Fruit fly (Drosophila melanogaster) whole organism, embryonic: ENCODE measurements around the gene Send1.

ENCODE experiments used
- CG10431 ChIP-seq: fragments of 200-800 bp; sonication (Bioruptor generic); optimal IDR thresholded peaks from 3 replicates; lab custom pipeline; 2018; ENCODE audit warnings: missing biosample characterization, mild to moderate bottlenecking, missing genetic modification characterization
- CG10979 ChIP-seq: fragments of 200-800 bp; sonication (Bioruptor generic); optimal IDR thresholded peaks from 2 replicates; lab custom pipeline; 2018; ENCODE audit warnings: missing biosample characterization, mild to moderate bottlenecking, missing genetic modification characterization, moderate library complexity
- CG11085 ChIP-seq: fragments of 200-800 bp; sonication (Bioruptor generic); IDR thresholded peaks from 2 replicates; pipeline ENCODE4 v1.3.6; 2022; ENCODE audit warnings: missing biosample characterization, missing genetic modification characterization
- CG12299 ChIP-seq: fragments of 200-800 bp; sonication (Bioruptor generic); optimal IDR thresholded peaks from 2 replicates; lab custom pipeline; 2018; ENCODE audit warnings: missing biosample characterization, mild to moderate bottlenecking, missing genetic modification characterization
- CG13287 ChIP-seq: fragments of 200-800 bp; sonication (Bioruptor generic); IDR thresholded peaks from 2 replicates; pipeline ENCODE4 v1.3.6; 2022; ENCODE audit warnings: missing biosample characterization, missing genetic modification characterization; ENCODE audit not compliant: partially characterized antibody
- CG13296 ChIP-seq: fragments of 200-800 bp; sonication (Bioruptor generic); optimal IDR thresholded peaks from 3 replicates; lab custom pipeline; 2018; ENCODE audit warnings: missing biosample characterization, mild to moderate bottlenecking, missing genetic modification characterization
- CG15011 ChIP-seq: fragments of 200-800 bp; sonication (Bioruptor generic); optimal IDR thresholded peaks from 3 replicates; lab custom pipeline; 2018; ENCODE audit warnings: missing biosample characterization, mild to moderate bottlenecking, missing genetic modification characterization
- CG1647 ChIP-seq: fragments of 200-800 bp; sonication (Bioruptor generic); optimal IDR thresholded peaks from 3 replicates; lab custom pipeline; 2016; ENCODE audit warnings: missing biosample characterization, missing genetic modification characterization
- CG17802 ChIP-seq: fragments of 200-800 bp; sonication (Bioruptor generic); optimal IDR thresholded peaks from 2 replicates; lab custom pipeline; 2018; ENCODE audit warnings: missing biosample characterization, mild to moderate bottlenecking, missing genetic modification characterization, moderate library complexity
- CG30403 ChIP-seq: fragments of 200-800 bp; sonication (Bioruptor generic); optimal IDR thresholded peaks from 3 replicates; lab custom pipeline; 2016; ENCODE audit warnings: missing biosample characterization, missing genetic modification characterization
- CG33213 ChIP-seq: fragments of 200-800 bp; sonication (Bioruptor generic); optimal IDR thresholded peaks from 3 replicates; lab custom pipeline; 2016; ENCODE audit warnings: missing biosample characterization, missing genetic modification characterization
- CG34224 ChIP-seq: fragments of 200-800 bp; sonication (Bioruptor generic); IDR thresholded peaks from 3 replicates; pipeline ENCODE4 v1.3.6; 2022; ENCODE audit warnings: missing biosample characterization, missing genetic modification characterization; ENCODE audit not compliant: partially characterized antibody
- CG43689 ChIP-seq: fragments of 200-800 bp; sonication (Bioruptor generic); IDR thresholded peaks from 2 replicates; pipeline ENCODE4 v1.3.6; 2022; ENCODE audit warnings: missing biosample characterization, missing genetic modification characterization
- CG8089 ChIP-seq: fragments of 200-800 bp; sonication (Bioruptor generic); optimal IDR thresholded peaks from 3 replicates; lab custom pipeline; 2016; ENCODE audit warnings: missing biosample characterization, missing genetic modification characterization
- Dip2 ChIP-seq: fragments of 200-800 bp; sonication (Bioruptor generic); IDR thresholded peaks from 2 replicates; pipeline ENCODE4 v1.3.6; 2022; ENCODE audit warnings: missing biosample characterization, missing genetic modification characterization
- Eip74EF ChIP-seq, 2 experiments: fragments of 200-800 bp in 1 of 2; fragments of >200 bp in 1 of 2; sonication (Bioruptor generic) in 1 of 2; optimal IDR thresholded peaks; 2 replicates each; lab custom pipeline; 2017 to 2019; ENCODE audit warnings: missing biosample characterization in 2 of 2, missing genetic modification characterization in 2 of 2, mild to moderate bottlenecking in 1 of 2, moderate library complexity in 1 of 2
- Ets65A ChIP-seq: fragments of 200-800 bp; sonication (Bioruptor generic); peaks from one replicate; lab custom pipeline; 2016; ENCODE audit warnings: missing biosample characterization, missing genetic modification characterization
- Fer1 ChIP-seq: fragments of 200-800 bp; sonication (Bioruptor generic); optimal IDR thresholded peaks from 2 replicates; lab custom pipeline; 2017; ENCODE audit warnings: missing biosample characterization, mild to moderate bottlenecking, missing genetic modification characterization
- GATAe ChIP-seq: fragments of 200-800 bp; sonication (Bioruptor generic); conservative IDR thresholded peaks from 2 replicates; pipeline ENCODE4 v1.3.6; 2022; ENCODE audit warnings: missing biosample characterization, missing genetic modification characterization
- HHEX ChIP-seq: fragments of 200-800 bp; sonication (Bioruptor generic); optimal IDR thresholded peaks from 3 replicates; lab custom pipeline; 2017; ENCODE audit warnings: missing biosample characterization, mild to moderate bottlenecking, missing genetic modification characterization, missing genetic modification reagents
- Jarid2 ChIP-seq: fragments of 200-800 bp; sonication (Bioruptor generic); optimal IDR thresholded peaks from 3 replicates; lab custom pipeline; 2017; ENCODE audit warnings: mild to moderate bottlenecking, missing biosample characterization, missing genetic modification reagents, missing genetic modification characterization
- Vsx1 ChIP-seq: fragments of 200-800 bp; sonication (Bioruptor generic); optimal IDR thresholded peaks from 2 replicates; lab custom pipeline; 2017; ENCODE audit warnings: missing biosample characterization, mild to moderate bottlenecking, missing genetic modification characterization, missing genetic modification reagents
- caup ChIP-seq: fragments of 200-800 bp; sonication (Bioruptor generic); optimal IDR thresholded peaks from 3 replicates; lab custom pipeline; 2017; ENCODE audit warnings: missing biosample characterization, mild to moderate bottlenecking, missing genetic modification characterization, moderate library complexity; ENCODE audit not compliant: severe bottlenecking
- dmrt11E ChIP-seq: fragments of 200-800 bp; sonication (Bioruptor generic); optimal IDR thresholded peaks from 3 replicates; lab custom pipeline; 2018; ENCODE audit warnings: missing biosample characterization, mild to moderate bottlenecking, missing genetic modification characterization, moderate library complexity
- grn ChIP-seq: fragments of 200-800 bp; sonication (Bioruptor generic); optimal IDR thresholded peaks from 3 replicates; lab custom pipeline; 2017; ENCODE audit warnings: missing biosample characterization, missing genetic modification characterization
- ham ChIP-seq: fragments of 200-800 bp; sonication (Bioruptor generic); IDR thresholded peaks from 2 replicates; pipeline ENCODE4 v1.3.6; 2022; ENCODE audit warnings: missing biosample characterization, missing genetic modification characterization
- hth ChIP-seq: fragments of >200 bp; optimal IDR thresholded peaks from 2 replicates; lab custom pipeline; 2017; ENCODE audit warnings: inconsistent platforms
- ind ChIP-seq: fragments of 200-800 bp; sonication (Bioruptor generic); optimal IDR thresholded peaks from 3 replicates; lab custom pipeline; 2016; ENCODE audit warnings: missing biosample characterization, missing genetic modification characterization
- lmd ChIP-seq: fragments of 200-800 bp; sonication (Bioruptor generic); IDR thresholded peaks from 2 replicates; pipeline ENCODE4 v1.3.6; 2022; ENCODE audit warnings: missing biosample characterization, missing genetic modification characterization
- lov ChIP-seq, 2 experiments: fragments of 200-800 bp in 1 of 2; fragments of >200 bp in 1 of 2; sonication (Bioruptor generic) in 1 of 2; IDR thresholded peaks in 1 of 2; optimal IDR thresholded peaks in 1 of 2; 2 replicates in 1 of 2; 3 replicates in 1 of 2; pipeline versions ENCODE4 v1.3.6 to Lab custom; 2017 to 2022; ENCODE audit warnings: missing biosample characterization in 1 of 2, missing genetic modification characterization in 1 of 2
- nau ChIP-seq: fragments of 200-800 bp; sonication (Bioruptor generic); optimal IDR thresholded peaks from 3 replicates; lab custom pipeline; 2017; ENCODE audit warnings: missing biosample characterization, mild to moderate bottlenecking, missing genetic modification characterization, missing genetic modification reagents
- pho ChIP-seq: fragments of 200-800 bp; sonication (Bioruptor generic); optimal IDR thresholded peaks from 2 replicates; lab custom pipeline; 2016; ENCODE audit warnings: missing biosample characterization, missing genetic modification characterization
- phol ChIP-seq: fragments of 200-800 bp; sonication (Bioruptor generic); optimal IDR thresholded peaks from 3 replicates; lab custom pipeline; 2018; ENCODE audit warnings: missing biosample characterization, mild to moderate bottlenecking, missing genetic modification characterization, moderate library complexity
- pita ChIP-seq: fragments of 200-800 bp; sonication (Bioruptor generic); optimal IDR thresholded peaks from 2 replicates; lab custom pipeline; 2017; ENCODE audit warnings: missing biosample characterization, mild to moderate bottlenecking, missing genetic modification characterization
- pzg ChIP-seq: fragments of 200-800 bp; sonication (Bioruptor generic); optimal IDR thresholded peaks from 3 replicates; lab custom pipeline; 2018; ENCODE audit warnings: missing biosample characterization, mild to moderate bottlenecking, missing genetic modification characterization, moderate library complexity
- rib ChIP-seq: fragments of 200-800 bp; sonication (Bioruptor generic); IDR thresholded peaks from 2 replicates; pipeline ENCODE4 v1.3.6; 2022; ENCODE audit warnings: missing biosample characterization, missing genetic modification characterization
- run ChIP-seq: fragments of 200-800 bp; sonication (Bioruptor generic); optimal IDR thresholded peaks from 3 replicates; lab custom pipeline; 2018; ENCODE audit warnings: missing biosample characterization, mild to moderate bottlenecking, missing genetic modification characterization

Send1 gene

DNA sequence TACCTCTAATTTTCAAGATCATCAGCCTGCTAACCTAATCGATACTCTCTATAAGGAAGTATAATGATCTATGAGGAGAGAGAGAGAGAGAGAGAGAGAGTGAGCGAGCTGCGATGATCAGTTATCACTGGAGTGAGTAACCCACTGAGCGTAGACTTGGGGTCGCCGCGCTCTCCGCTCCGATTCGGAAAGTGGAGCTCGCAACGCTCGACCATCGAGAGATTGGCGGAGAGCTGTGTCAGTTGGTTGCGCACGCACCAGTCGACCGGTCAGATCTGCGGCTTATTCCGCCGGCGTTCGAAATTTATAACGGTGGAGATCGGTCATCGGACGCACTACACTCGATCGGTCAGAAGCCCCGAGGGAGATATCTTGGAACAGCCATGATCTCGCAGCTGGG lies 12.7 kb downstream of the Send1 start, which contains the start of gene CG4267 (continued):
- TF ChIP-seq CG1647 (GFP tag; lab: Kevin White, UChicago) (no peak), CG12299 (no peak), ham (no peak), CG34224 (GFP tag; lab: Robert Waterston, UW) (peak; percentile 68), Eip74EF (GFP tag; optimal IDR thresholded peaks at IDR 0.05; lab: Kevin White, UChicago) (no peak), Dip2 (GFP tag; lab: Robert Waterston, UW) (no peak), CG30403 (GFP tag; lab: Kevin White, UChicago) (no peak), caup (GFP tag; lab: Kevin White, UChicago) (no peak), CG13287 (GFP tag; lab: Robert Waterston, UW) (peak; percentile 50), pita (GFP tag; lab: Kevin White, UChicago) (no peak), lov (optimal IDR thresholded peaks at IDR 0.05; lab: Kevin White, UChicago) (no peak), lov (GFP tag; IDR thresholded peaks at IDR 0.05; lab: Robert Waterston, UW) (no peak), Ets65A (GFP tag; lab: Kevin White, UChicago) (no peak), rib (GFP tag; lab: Robert Waterston, UW) (no peak), pzg (GFP tag; lab: Kevin White, UChicago) (no peak), CG11085 (GFP tag; lab: Robert Waterston, UW) (no peak), lmd (GFP tag; lab: Robert Waterston, UW) (0 out of 2 replicates have a peak, but pooled peaks have one; percentile 10), CG10979 (tag; lab: Kevin White, UChicago) (no peak), Jarid2 (GFP tag; lab: Kevin White, UChicago) (peak; percentile 80), phol (no peak), CG15011 (GFP tag; lab: Kevin White, UChicago) (no peak), run (tag; lab: Kevin White, UChicago) (no peak), pho (no peak), grn (GFP tag; lab: Kevin White, UChicago) (no peak), nau (GFP tag; lab: Kevin White, UChicago) (no peak), Fer1 (GFP tag; lab: Kevin White, UChicago) (no peak), CG10431 (GFP tag; lab: Kevin White, UChicago) (no peak), CG8089 (GFP tag; lab: Kevin White, UChicago) (no peak)
- TF ChIP-seq, all 482 proteins: peak for 36

DNA sequence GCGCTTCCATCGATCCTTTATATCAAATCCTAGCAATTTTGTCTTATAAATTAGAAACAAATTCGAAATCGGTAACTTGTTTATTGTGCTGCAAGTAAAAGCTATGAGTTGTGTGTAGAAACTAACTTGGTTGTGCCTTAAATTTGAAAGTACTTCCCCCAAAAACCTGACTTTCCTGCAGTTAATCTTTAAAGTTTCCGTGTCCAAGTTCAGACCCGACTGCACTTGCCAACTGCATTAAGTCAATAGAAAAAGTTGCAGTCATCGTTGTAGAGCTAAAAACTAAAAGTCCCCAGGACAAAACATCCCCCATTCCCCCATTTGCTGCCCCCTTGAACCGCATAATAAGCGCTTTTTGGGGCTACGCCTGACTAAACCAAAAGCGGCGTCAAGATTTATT lies 14.4 kb downstream of the Send1 start, which contains the start of gene Tengl1:
Gene Tengl1 (minus strand): TSS at position 101 of the 400 bp plus-strand sequence.
- no peak for TF ChIP-seq CG13296 (GFP tag; lab: Kevin White, UChicago)
- TF ChIP-seq CG17802 (tag; lab: Kevin White, UChicago) = no peak
- no peak for TF ChIP-seq ham
- no peak for TF ChIP-seq CG30403 (GFP tag; lab: Kevin White, UChicago)
- TF ChIP-seq GATAe (GFP tag; lab: Robert Waterston, UW) = no peak
- TF ChIP-seq HHEX (GFP tag; lab: Kevin White, UChicago) = no peak
- no peak for TF ChIP-seq ind (GFP tag; lab: Kevin White, UChicago)
- TF ChIP-seq CG43689 (GFP tag; lab: Robert Waterston, UW) = no peak
- TF ChIP-seq Vsx1 (GFP tag; lab: Kevin White, UChicago) = no peak
- no peak for TF ChIP-seq CG33213 (GFP tag; lab: Kevin White, UChicago)

DNA sequence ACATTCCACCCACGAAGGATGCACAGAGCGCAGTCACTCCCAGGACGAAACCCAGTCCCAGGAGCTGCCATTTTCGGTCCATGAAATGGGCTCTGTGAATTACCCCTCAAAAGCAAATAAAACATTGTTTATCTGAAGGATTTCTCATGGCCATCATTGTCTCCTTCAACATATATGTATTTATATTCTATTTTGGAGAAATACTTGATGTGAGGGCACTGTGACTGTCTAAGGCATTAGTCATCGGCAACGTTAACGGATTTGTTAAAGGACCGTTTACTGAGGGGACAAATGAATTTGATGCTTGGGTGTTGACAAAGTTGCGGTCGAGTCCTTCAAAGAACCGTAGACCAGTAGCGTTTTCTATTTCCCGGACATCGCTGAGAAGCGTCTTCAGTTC lies 15.6 kb downstream of the Send1 start, which contains the start of gene Tengl2:
Gene Tengl2 (minus strand): TSS at position 101 of the 400 bp plus-strand sequence.
- TF ChIP-seq GATAe (GFP tag; lab: Robert Waterston, UW) = no peak
- TF ChIP-seq dmrt11E (tag; lab: Kevin White, UChicago) = no peak
- no peak for TF ChIP-seq hth (lab: Kevin White, UChicago)
